Worm (Caenorhabditis elegans) whole organism, young adult: ENCODE results near the gene nhr-45.
A peak's percentile ranks its signal among the peaks of the same experiment; 100 is the strongest.

ENCODE experiments used
- B0336.3 ChIP-seq: fragments of 200-800 bp; sonication (Bioruptor generic); IDR thresholded peaks from 2 replicates; pipeline ENCODE4 v1.3.6; 2022; ENCODE audit warnings: missing genetic modification characterization, missing compliant biosample characterization
- C06A6.2 ChIP-seq: fragments of 200-800 bp; sonication (Bioruptor generic); conservative IDR thresholded peaks from 2 replicates; pipeline ENCODE4 v1.3.6; 2022; ENCODE audit warnings: missing genetic modification characterization, missing compliant biosample characterization
- F10E7.11 ChIP-seq: sonication (generic microtip); optimal IDR thresholded peaks from 2 replicates; lab custom pipeline; 2017; ENCODE audit warnings: mild to moderate bottlenecking, missing genetic modification characterization, moderate library complexity, missing compliant biosample characterization
- F33H1.4 ChIP-seq: fragments of 200-800 bp; sonication (Bioruptor generic); IDR thresholded peaks from 2 replicates; pipeline ENCODE4 v1.3.6; 2022; ENCODE audit warnings: missing genetic modification reagents, missing genetic modification characterization, missing compliant biosample characterization
- F37B4.10 ChIP-seq: fragments of 200-800 bp; sonication (Bioruptor generic); IDR thresholded peaks from 2 replicates; pipeline ENCODE4 v1.3.6; 2022; ENCODE audit warnings: missing genetic modification characterization, missing compliant biosample characterization
- F52B5.7 ChIP-seq: sonication (generic microtip); optimal IDR thresholded peaks from 2 replicates; lab custom pipeline; 2016; ENCODE audit warnings: mild to moderate bottlenecking, missing genetic modification characterization, missing compliant biosample characterization
- F55B11.4 ChIP-seq: sonication (generic microtip); optimal IDR thresholded peaks from 2 replicates; lab custom pipeline; 2016; ENCODE audit warnings: missing compliant biosample characterization, missing genetic modification characterization, borderline replicate concordance; ENCODE audit not compliant: insufficient read depth
- F57A8.1 ChIP-seq: fragments of 200-800 bp; sonication (Bioruptor generic); optimal IDR thresholded peaks from 2 replicates; lab custom pipeline; 2018; ENCODE audit warnings: mild to moderate bottlenecking, missing genetic modification characterization, moderate library complexity, missing compliant biosample characterization
- K12H6.12 ChIP-seq: fragments of 200-800 bp; sonication (Bioruptor generic); optimal IDR thresholded peaks from 2 replicates; lab custom pipeline; 2018; ENCODE audit warnings: mild to moderate bottlenecking, missing genetic modification characterization, missing compliant biosample characterization
- Y53F4B.3 ChIP-seq: fragments of 200-800 bp; sonication (Bioruptor generic); IDR thresholded peaks from 2 replicates; pipeline ENCODE4 v1.3.6; 2022; ENCODE audit warnings: missing genetic modification reagents, missing genetic modification characterization, missing compliant biosample characterization
- Y67H2A.10 ChIP-seq: fragments of 200-800 bp; sonication (Bioruptor generic); conservative IDR thresholded peaks from 2 replicates; pipeline ENCODE4 v1.3.6; 2022; ENCODE audit warnings: missing genetic modification reagents, missing genetic modification characterization, missing compliant biosample characterization
- Y79H2A.3 ChIP-seq: fragments of 200-800 bp; sonication (Bioruptor generic); conservative IDR thresholded peaks from 2 replicates; pipeline ENCODE4 v1.3.6; 2022; ENCODE audit warnings: missing genetic modification reagents, missing genetic modification characterization, missing compliant biosample characterization
- ZK185.1 ChIP-seq: sonication (generic microtip); optimal IDR thresholded peaks from 2 replicates; lab custom pipeline; 2016; ENCODE audit warnings: mild to moderate bottlenecking, missing genetic modification characterization, missing compliant biosample characterization; ENCODE audit not compliant: poor library complexity, severe bottlenecking
- aptf-2 ChIP-seq: fragments of 200-800 bp; sonication (Bioruptor generic); conservative IDR thresholded peaks from 2 replicates; pipeline ENCODE4 v1.3.6; 2022; ENCODE audit warnings: missing genetic modification reagents, missing genetic modification characterization, missing compliant biosample characterization
- athp-1 ChIP-seq: sonication (generic microtip); optimal IDR thresholded peaks from 2 replicates; lab custom pipeline; 2017; ENCODE audit warnings: mild to moderate bottlenecking, missing genetic modification characterization, missing compliant biosample characterization
- bed-2 ChIP-seq: fragments of 200-800 bp; sonication (Bioruptor generic); IDR thresholded peaks from 2 replicates; pipeline ENCODE4 v1.3.6; 2022; ENCODE audit warnings: missing genetic modification reagents, missing genetic modification characterization, missing compliant biosample characterization
- ceh-40 ChIP-seq: fragments of 200-800 bp; sonication (Bioruptor generic); IDR thresholded peaks from 2 replicates; pipeline ENCODE4 v1.3.6; 2022; ENCODE audit warnings: missing genetic modification characterization, missing compliant biosample characterization
- ceh-58 ChIP-seq: fragments of 200-800 bp; sonication (Bioruptor generic); IDR thresholded peaks from 2 replicates; pipeline ENCODE4 v1.3.6; 2022; ENCODE audit warnings: missing genetic modification characterization, missing compliant biosample characterization
- ceh-79 ChIP-seq: sonication (generic microtip); optimal IDR thresholded peaks from 2 replicates; lab custom pipeline; 2017; ENCODE audit warnings: mild to moderate bottlenecking, missing genetic modification characterization, missing compliant biosample characterization
- efl-1 ChIP-seq: fragments of 150-350 bp; optimal IDR thresholded peaks from 2 replicates; lab custom pipeline; 2014; ENCODE audit warnings: missing biosample characterization, missing genetic modification reagents, missing genetic modification characterization
- egl-44 ChIP-seq: fragments of 200-800 bp; sonication (Bioruptor generic); IDR thresholded peaks from 2 replicates; pipeline ENCODE4 v1.3.6; 2022; ENCODE audit warnings: missing genetic modification reagents, missing genetic modification characterization, missing compliant biosample characterization
- egrh-3 ChIP-seq: fragments of 200-800 bp; sonication (Bioruptor generic); IDR thresholded peaks from 2 replicates; pipeline ENCODE4 v1.3.6; 2022; ENCODE audit warnings: missing genetic modification reagents, missing genetic modification characterization, missing compliant biosample characterization
- ets-4 ChIP-seq: fragments of 200-800 bp; sonication (Bioruptor generic); optimal IDR thresholded peaks from 2 replicates; lab custom pipeline; 2018; ENCODE audit warnings: mild to moderate bottlenecking, missing genetic modification characterization, missing compliant biosample characterization
- fkh-3 ChIP-seq: sonication (generic microtip); optimal IDR thresholded peaks from 2 replicates; lab custom pipeline; 2016; ENCODE audit warnings: mild to moderate bottlenecking, missing genetic modification characterization, missing compliant biosample characterization
- him-1 ChIP-seq: sonication (generic microtip); optimal IDR thresholded peaks from 2 replicates; lab custom pipeline; 2016; ENCODE audit warnings: missing genotype, missing genetic modification reagents, missing genetic modification characterization, missing compliant biosample characterization
- hlh-26 ChIP-seq: fragments of 200-800 bp; sonication (Bioruptor generic); conservative IDR thresholded peaks from 2 replicates; pipeline ENCODE4 v1.3.6; 2022; ENCODE audit warnings: missing genetic modification reagents, missing genetic modification characterization, missing compliant biosample characterization
- hmg-1.2 ChIP-seq: fragments of 200-800 bp; sonication (Bioruptor generic); IDR thresholded peaks from 2 replicates; pipeline ENCODE4 v1.3.6; 2022; ENCODE audit warnings: missing genetic modification reagents, missing genetic modification characterization, missing compliant biosample characterization
- hmg-20 ChIP-seq: fragments of 200-800 bp; sonication (Bioruptor generic); IDR thresholded peaks from 2 replicates; pipeline ENCODE4 v1.3.6; 2022; ENCODE audit warnings: missing genetic modification reagents, missing genetic modification characterization, missing compliant biosample characterization
- hsf-1 ChIP-seq: fragments of 200-800 bp; sonication (Bioruptor generic); IDR thresholded peaks from 2 replicates; pipeline ENCODE4 v1.3.6; 2022; ENCODE audit warnings: missing genetic modification reagents, missing genetic modification characterization, missing compliant biosample characterization
- lin-35 ChIP-seq, 3 experiments: fragments of 150-350 bp in 2 of 3; sonication (generic microtip) in 1 of 3; optimal IDR thresholded peaks; 2 replicates each; lab custom pipeline; 2014 to 2018; ENCODE audit warnings: missing biosample characterization in 3 of 3, missing genetic modification characterization in 3 of 3, missing genetic modification reagents in 3 of 3
- lir-1 ChIP-seq: fragments of 200-800 bp; sonication (Bioruptor generic); conservative IDR thresholded peaks from 2 replicates; pipeline ENCODE4 v1.3.6; 2022; ENCODE audit warnings: missing genetic modification reagents, missing genetic modification characterization, missing compliant biosample characterization
- madf-10 ChIP-seq: sonication (generic microtip); optimal IDR thresholded peaks from 2 replicates; lab custom pipeline; 2016; ENCODE audit warnings: mild to moderate bottlenecking, missing genetic modification characterization, missing compliant biosample characterization
- madf-8 ChIP-seq: fragments of 200-800 bp; sonication (Bioruptor generic); conservative IDR thresholded peaks from 2 replicates; pipeline ENCODE4 v1.3.6; 2022; ENCODE audit warnings: missing genetic modification reagents, missing genetic modification characterization, missing compliant biosample characterization
- mel-28 ChIP-seq: sonication (generic microtip); optimal IDR thresholded peaks from 2 replicates; lab custom pipeline; 2016; ENCODE audit warnings: borderline replicate concordance, mild to moderate bottlenecking, missing genetic modification characterization, missing compliant biosample characterization
- nfya-1 ChIP-seq: sonication (generic microtip); optimal IDR thresholded peaks from 2 replicates; lab custom pipeline; 2017; ENCODE audit warnings: antibody characterized with exemption, missing compliant biosample characterization, missing genetic modification characterization, borderline replicate concordance; ENCODE audit not compliant: insufficient read depth
- nfyb-1 ChIP-seq: fragments of 200-800 bp; sonication (Bioruptor generic); IDR thresholded peaks from 2 replicates; pipeline ENCODE4 v1.3.6; 2022; ENCODE audit warnings: missing genetic modification reagents, missing genetic modification characterization, missing compliant biosample characterization
- nhr-120 ChIP-seq: fragments of 200-800 bp; sonication (Bioruptor generic); IDR thresholded peaks from 2 replicates; pipeline ENCODE4 v1.3.6; 2022; ENCODE audit warnings: missing genetic modification characterization, missing compliant biosample characterization
- nhr-179 ChIP-seq: sonication (generic microtip); optimal IDR thresholded peaks from 2 replicates; lab custom pipeline; 2016; ENCODE audit warnings: mild to moderate bottlenecking, missing genetic modification characterization, missing compliant biosample characterization
- nhr-90 ChIP-seq: sonication (generic microtip); optimal IDR thresholded peaks from 2 replicates; lab custom pipeline; 2016; ENCODE audit warnings: missing genotype, mild to moderate bottlenecking, missing genetic modification characterization, missing compliant biosample characterization
- pbrm-1 ChIP-seq: fragments of 200-800 bp; sonication (Bioruptor generic); IDR thresholded peaks from 2 replicates; pipeline ENCODE4 v1.3.6; 2022; ENCODE audit warnings: missing genetic modification reagents, missing genetic modification characterization, missing compliant biosample characterization
- rpc-1 ChIP-seq, 2 experiments: fragments of 150-350 bp in 1 of 2; sonication (generic microtip) in 1 of 2; optimal IDR thresholded peaks; 2 replicates each; lab custom pipeline; 2014 to 2018; ENCODE audit warnings: missing biosample characterization in 1 of 2, missing genetic modification characterization in 1 of 2, missing genetic modification reagents in 1 of 2, missing genotype in 1 of 2
- sdz-38 ChIP-seq: sonication (generic microtip); optimal IDR thresholded peaks from 2 replicates; lab custom pipeline; 2016; ENCODE audit warnings: missing genotype, missing genetic modification characterization, missing compliant biosample characterization
- snpc-1.3 ChIP-seq: sonication (generic microtip); optimal IDR thresholded peaks from 2 replicates; lab custom pipeline; 2017; ENCODE audit warnings: missing genetic modification characterization, mild to moderate bottlenecking, missing compliant biosample characterization, antibody characterized with exemption, moderate library complexity, missing genotype, missing genetic modification reagents; ENCODE audit not compliant: insufficient read depth
- somi-1 ChIP-seq: fragments of 200-800 bp; sonication (Bioruptor generic); optimal IDR thresholded peaks from 2 replicates; lab custom pipeline; 2018; ENCODE audit warnings: mild to moderate bottlenecking, missing genetic modification characterization, missing compliant biosample characterization
- tbp1 ChIP-seq: fragments of 200-800 bp; sonication (Bioruptor generic); optimal IDR thresholded peaks from 2 replicates; lab custom pipeline; 2018; ENCODE audit warnings: mild to moderate bottlenecking, missing genetic modification characterization, missing compliant biosample characterization
- zim-3 ChIP-seq: sonication (generic microtip); optimal IDR thresholded peaks from 2 replicates; lab custom pipeline; 2017; ENCODE audit warnings: mild to moderate bottlenecking, missing genetic modification characterization, moderate library complexity, missing compliant biosample characterization
- ztf-22 ChIP-seq: fragments of 200-800 bp; sonication (Bioruptor generic); optimal IDR thresholded peaks from 2 replicates; lab custom pipeline; 2018; ENCODE audit warnings: mild to moderate bottlenecking, missing genetic modification characterization, moderate library complexity, missing compliant biosample characterization
- ztf-25 ChIP-seq: fragments of 200-800 bp; sonication (Bioruptor generic); IDR thresholded peaks from 2 replicates; pipeline ENCODE4 v1.3.6; 2022; ENCODE audit warnings: missing genetic modification reagents, missing genetic modification characterization, missing compliant biosample characterization
- ztf-6 ChIP-seq: fragments of 200-800 bp; sonication (Bioruptor generic); IDR thresholded peaks from 2 replicates; pipeline ENCODE4 v1.3.6; 2022; ENCODE audit warnings: missing genetic modification reagents, missing genetic modification characterization, missing compliant biosample characterization

nhr-45 gene

ce11 chrX:4616832-4617231 is 43.3 kb downstream of the nhr-45 start (continued):
- TF ChIP-seq pbrm-1 (GFP tag; lab: Robert Waterston, UW) (0 out of 2 replicates have a peak, but pooled peaks have one; percentile 33), hmg-20 (GFP tag; lab: Robert Waterston, UW) (no peak), aptf-2 (GFP tag; lab: Robert Waterston, UW) (no peak), nhr-179 (tag; lab: Kevin White, UChicago) (no peak), him-1 (tag; lab: Kevin White, UChicago) (no peak), zim-3 (tag; lab: Kevin White, UChicago) (no peak), ceh-58 (GFP tag; lab: Robert Waterston, UW) (no peak), mel-28 (no peak), K12H6.12 (tag; lab: Kevin White, UChicago) (no peak), ceh-40 (GFP tag; lab: Robert Waterston, UW) (no peak), C06A6.2 (no peak), sdz-38 (tag; lab: Kevin White, UChicago) (no peak), rpc-1 (optimal IDR thresholded peaks at IDR 0.05; lab: Kevin White, UChicago) (no peak), rpc-1 (tag; optimal IDR thresholded peaks at IDR 0.05; lab: Kevin White, UChicago) (no peak), fkh-3 (no peak), F33H1.4 (GFP tag; lab: Robert Waterston, UW) (no peak), athp-1 (no peak), hsf-1 (no peak), F10E7.11 (tag; lab: Kevin White, UChicago) (peak; percentile 4), lir-1 (GFP tag; lab: Robert Waterston, UW) (no peak), lin-35 (GFP tag; optimal IDR thresholded peaks at IDR 0.05; lab: Kevin White, UChicago) (no peak), F57A8.1 (GFP tag; lab: Kevin White, UChicago) (no peak), B0336.3 (GFP tag; lab: Robert Waterston, UW) (no peak), F55B11.4 (no peak), nfya-1 (tag; lab: Kevin White, UChicago) (no peak), F52B5.7 (no peak), hlh-26 (GFP tag; lab: Robert Waterston, UW) (0 out of 2 replicates have a peak, but pooled peaks have one; percentile 57), somi-1 (GFP tag; lab: Kevin White, UChicago) (no peak), egrh-3 (GFP tag; lab: Robert Waterston, UW) (no peak), ztf-6 (GFP tag; lab: Robert Waterston, UW) (peak; percentile 71; the same call in 1 of the 2 replicates), ets-4 (GFP tag; lab: Kevin White, UChicago) (peak; percentile 0), Y53F4B.3 (GFP tag; lab: Robert Waterston, UW) (no peak), madf-8 (no peak; the same call in 1 of the 2 replicates), nhr-90 (tag; lab: Kevin White, UChicago) (no peak), snpc-1.3 (tag; lab: Kevin White, UChicago) (no peak), egl-44 (GFP tag; lab: Robert Waterston, UW) (0 out of 2 replicates have a peak, but pooled peaks have one; percentile 35), ceh-79 (tag; lab: Kevin White, UChicago) (no peak), madf-10 (tag; lab: Kevin White, UChicago) (peak; percentile 93), ZK185.1 (tag; lab: Kevin White, UChicago) (no peak), ztf-25 (GFP tag; lab: Robert Waterston, UW) (no peak), bed-2 (GFP tag; lab: Robert Waterston, UW) (no peak), nfyb-1 (GFP tag; lab: Robert Waterston, UW) (peak; percentile 54; the same call in 1 of the 2 replicates), hmg-1.2 (peak; percentile 41; the same call in 1 of the 2 replicates), ztf-22 (GFP tag; lab: Kevin White, UChicago) (no peak), tbp1 (GFP tag; lab: Kevin White, UChicago) (no peak), efl-1 (GFP tag; lab: Kevin White, UChicago) (peak; percentile 63), Y79H2A.3 (GFP tag; lab: Robert Waterston, UW) (no peak), nhr-120 (GFP tag; lab: Robert Waterston, UW) (no peak), Y67H2A.10 (GFP tag; lab: Robert Waterston, UW) (no peak), F37B4.10 (GFP tag; lab: Robert Waterston, UW) (no peak)
